Fruit fly (Drosophila melanogaster) whole organism, embryonic: ENCODE results near the gene Nak.

ENCODE experiments used
- ATbp ChIP-seq: fragments of 200-800 bp; sonication (Bioruptor generic); optimal IDR thresholded peaks from 2 replicates; lab custom pipeline; 2017; ENCODE audit warnings: missing biosample characterization, mild to moderate bottlenecking, missing genetic modification characterization, missing genetic modification reagents
- Antp ChIP-seq: fragments of 200-800 bp; sonication (Bioruptor generic); optimal IDR thresholded peaks from 3 replicates; lab custom pipeline; 2016; ENCODE audit warnings: missing biosample characterization, missing genetic modification characterization
- CG11696 ChIP-seq: fragments of 200-800 bp; sonication (Bioruptor generic); IDR thresholded peaks from 2 replicates; pipeline ENCODE4 v1.3.6; 2022; ENCODE audit warnings: missing biosample characterization, missing genetic modification characterization
- CG12071 ChIP-seq: fragments of 200-800 bp; sonication (Bioruptor generic); optimal IDR thresholded peaks from 3 replicates; lab custom pipeline; 2018; ENCODE audit warnings: missing biosample characterization, mild to moderate bottlenecking, missing genetic modification characterization
- CG16813 ChIP-seq: fragments of 200-800 bp; sonication (Bioruptor generic); IDR thresholded peaks from 3 replicates; pipeline ENCODE4 v1.3.6; 2022; ENCODE audit warnings: missing biosample characterization, missing genetic modification characterization; ENCODE audit not compliant: partially characterized antibody
- CG17829 ChIP-seq: fragments of 200-800 bp; optimal IDR thresholded peaks from 2 replicates; lab custom pipeline; 2019; ENCODE audit warnings: missing biosample characterization, mild to moderate bottlenecking, missing genetic modification characterization, moderate library complexity
- CG18476 ChIP-seq: fragments of 200-800 bp; sonication (Bioruptor generic); optimal IDR thresholded peaks from 2 replicates; lab custom pipeline; 2016; ENCODE audit warnings: missing biosample characterization, mild to moderate bottlenecking, missing genetic modification characterization
- CG2120 ChIP-seq: fragments of 200-800 bp; sonication (Bioruptor generic); optimal IDR thresholded peaks from 3 replicates; lab custom pipeline; 2016; ENCODE audit warnings: missing biosample characterization, missing genetic modification characterization
- CG2129 ChIP-seq: fragments of 200-800 bp; sonication (Bioruptor generic); IDR thresholded peaks from 2 replicates; pipeline ENCODE4 v1.3.6; 2022; ENCODE audit warnings: missing biosample characterization, missing genetic modification characterization; ENCODE audit not compliant: partially characterized antibody
- CG2199 ChIP-seq: fragments of 200-800 bp; sonication (Bioruptor generic); IDR thresholded peaks from 3 replicates; pipeline ENCODE4 v1.3.6; 2022; ENCODE audit warnings: missing biosample characterization, missing genetic modification characterization
- CG2678 ChIP-seq: fragments of 200-800 bp; sonication (Bioruptor generic); optimal IDR thresholded peaks from 3 replicates; lab custom pipeline; 2019; ENCODE audit warnings: missing biosample characterization, mild to moderate bottlenecking, missing genetic modification characterization, moderate library complexity
- CG32767 ChIP-seq: fragments of 200-800 bp; sonication (Bioruptor generic); IDR thresholded peaks from 2 replicates; pipeline ENCODE4 v1.3.6; 2022; ENCODE audit warnings: missing biosample characterization, missing genetic modification characterization
- CG32772 ChIP-seq: fragments of 200-800 bp; sonication (Bioruptor generic); IDR thresholded peaks from 2 replicates; pipeline ENCODE4 v1.3.6; 2022; ENCODE audit warnings: missing biosample characterization, missing genetic modification characterization
- CG7745 ChIP-seq: fragments of 200-800 bp; sonication (Bioruptor generic); optimal IDR thresholded peaks from 2 replicates; lab custom pipeline; 2018; ENCODE audit warnings: missing biosample characterization, mild to moderate bottlenecking, missing genetic modification characterization, moderate library complexity
- CG9215 ChIP-seq: fragments of 200-800 bp; sonication (Bioruptor generic); IDR thresholded peaks from 2 replicates; pipeline ENCODE4 v1.3.6; 2022; ENCODE audit warnings: missing biosample characterization, missing genetic modification characterization
- CkIIα-i1 ChIP-seq: fragments of 200-800 bp; sonication (Bioruptor generic); IDR thresholded peaks from 2 replicates; pipeline ENCODE4 v1.3.6; 2022; ENCODE audit warnings: missing biosample characterization, missing genetic modification characterization
- D ChIP-seq, 2 experiments: fragments of 200-800 bp in 1 of 2; fragments of >200 bp in 1 of 2; sonication (Bioruptor generic) in 1 of 2; optimal IDR thresholded peaks; 2 replicates in 1 of 2; 3 replicates in 1 of 2; lab custom pipeline; 2017; ENCODE audit warnings: mild to moderate bottlenecking in 1 of 2, missing biosample characterization in 1 of 2, missing genetic modification characterization in 1 of 2, missing genetic modification reagents in 1 of 2
- D19B ChIP-seq: fragments of 200-800 bp; sonication (Bioruptor generic); optimal IDR thresholded peaks from 2 replicates; lab custom pipeline; 2017; ENCODE audit warnings: missing biosample characterization, mild to moderate bottlenecking, missing genetic modification characterization
- Dref ChIP-seq: fragments of 200-800 bp; sonication (Bioruptor generic); IDR thresholded peaks from 2 replicates; pipeline ENCODE4 v1.3.6; 2022; ENCODE audit warnings: missing biosample characterization, missing genetic modification characterization
- Hey ChIP-seq: fragments of 200-800 bp; sonication (Bioruptor generic); optimal IDR thresholded peaks from 3 replicates; lab custom pipeline; 2018; ENCODE audit warnings: missing biosample characterization, mild to moderate bottlenecking, missing genetic modification characterization
- Hr51 ChIP-seq, 2 experiments: fragments of 200-800 bp; sonication (Bioruptor generic); optimal IDR thresholded peaks; 2 replicates in 1 of 2; 3 replicates in 1 of 2; lab custom pipeline; 2016 to 2018; ENCODE audit warnings: missing biosample characterization in 2 of 2, missing genetic modification characterization in 2 of 2, mild to moderate bottlenecking in 1 of 2, moderate library complexity in 1 of 2
- Hsf ChIP-seq: fragments of 200-800 bp; sonication (Bioruptor generic); optimal IDR thresholded peaks from 3 replicates; lab custom pipeline; 2016; ENCODE audit warnings: missing biosample characterization, missing genetic modification characterization
- Kr ChIP-seq: fragments of 200-800 bp; sonication (Bioruptor generic); optimal IDR thresholded peaks from 2 replicates; lab custom pipeline; 2017; ENCODE audit warnings: missing biosample characterization, mild to moderate bottlenecking, missing genetic modification characterization
- Pdp1 ChIP-seq, 2 experiments: fragments of 200-800 bp; sonication (Bioruptor generic); optimal IDR thresholded peaks; 3 replicates each; lab custom pipeline; 2016; ENCODE audit warnings: missing biosample characterization in 2 of 2, missing genetic modification characterization in 2 of 2, mild to moderate bottlenecking in 1 of 2, moderate library complexity in 1 of 2
- Spps ChIP-seq: fragments of 200-800 bp; sonication (Bioruptor generic); optimal IDR thresholded peaks from 2 replicates; lab custom pipeline; 2018; ENCODE audit warnings: missing biosample characterization, mild to moderate bottlenecking, missing genetic modification characterization
- Ssrp ChIP-seq: fragments of 200-800 bp; sonication (Bioruptor generic); optimal IDR thresholded peaks from 2 replicates; lab custom pipeline; 2018; ENCODE audit warnings: missing biosample characterization, mild to moderate bottlenecking, missing genetic modification characterization, moderate library complexity
- al ChIP-seq: fragments of 200-800 bp; sonication (Bioruptor generic); IDR thresholded peaks from 2 replicates; pipeline ENCODE4 v1.3.6; 2022; ENCODE audit warnings: missing biosample characterization, missing genetic modification characterization
- cad ChIP-seq: fragments of >200 bp; optimal IDR thresholded peaks from 2 replicates; lab custom pipeline; 2017; ENCODE audit warnings: missing biosample characterization, missing genetic modification characterization
- chn ChIP-seq: fragments of 200-800 bp; sonication (Bioruptor generic); optimal IDR thresholded peaks from 2 replicates; lab custom pipeline; 2016; ENCODE audit warnings: missing biosample characterization, missing genetic modification characterization
- crol ChIP-seq: fragments of 200-800 bp; sonication (Bioruptor generic); IDR thresholded peaks from 2 replicates; pipeline ENCODE4 v1.3.6; 2022; ENCODE audit warnings: missing biosample characterization, missing genetic modification characterization
- crp ChIP-seq, 2 experiments: fragments of 200-800 bp; sonication (Bioruptor generic); optimal IDR thresholded peaks; 2 replicates in 1 of 2; 3 replicates in 1 of 2; lab custom pipeline; 2017; ENCODE audit warnings: missing biosample characterization in 2 of 2, missing genetic modification characterization in 2 of 2, mild to moderate bottlenecking in 1 of 2, moderate library complexity in 1 of 2
- dysf ChIP-seq: fragments of 200-800 bp; sonication (Bioruptor generic); IDR thresholded peaks from 3 replicates; pipeline ENCODE4 v1.3.6; 2022; ENCODE audit warnings: missing biosample characterization, missing genetic modification characterization
- emc ChIP-seq: fragments of 200-800 bp; sonication (Bioruptor generic); optimal IDR thresholded peaks from 2 replicates; lab custom pipeline; 2016; ENCODE audit warnings: missing biosample characterization, missing genetic modification characterization
- ewg ChIP-seq: fragments of 200-800 bp; sonication (Bioruptor generic); optimal IDR thresholded peaks from 3 replicates; lab custom pipeline; 2017; ENCODE audit warnings: mild to moderate bottlenecking, missing biosample characterization, missing genetic modification reagents, missing genetic modification characterization
- ftz-f1 ChIP-seq: fragments of 200-800 bp; sonication (Bioruptor generic); optimal IDR thresholded peaks from 2 replicates; lab custom pipeline; 2016; ENCODE audit warnings: missing biosample characterization, missing genetic modification characterization
- hkb ChIP-seq, 2 experiments: fragments of 200-800 bp in 1 of 2; fragments of >200 bp in 1 of 2; sonication (Bioruptor generic) in 1 of 2; IDR thresholded peaks in 1 of 2; optimal IDR thresholded peaks in 1 of 2; 2 replicates each; pipeline versions ENCODE4 v1.3.6 to Lab custom; 2017 to 2022; ENCODE audit warnings: missing biosample characterization in 1 of 2, missing genetic modification characterization in 1 of 2
- oc ChIP-seq: fragments of 200-800 bp; sonication (Bioruptor generic); optimal IDR thresholded peaks from 2 replicates; lab custom pipeline; 2018; ENCODE audit warnings: missing biosample characterization, mild to moderate bottlenecking, missing genetic modification characterization, moderate library complexity
- prd ChIP-seq, 3 experiments: fragments of >200 bp in 2 of 3; fragments of 200-800 bp in 1 of 3; sonication (Bioruptor generic) in 1 of 3; optimal IDR thresholded peaks in 2 of 3; IDR thresholded peaks in 1 of 3; 2 replicates in 2 of 3; 3 replicates in 1 of 3; pipeline versions ENCODE4 v1.3.6 to Lab custom; 2017 to 2022; ENCODE audit warnings: missing biosample characterization in 1 of 3, missing genetic modification characterization in 1 of 3
- pros ChIP-seq: fragments of 200-800 bp; sonication (Bioruptor generic); optimal IDR thresholded peaks from 3 replicates; lab custom pipeline; 2019; ENCODE audit warnings: missing biosample characterization, mild to moderate bottlenecking, missing genetic modification characterization, moderate library complexity
- sens ChIP-seq: fragments of 200-800 bp; sonication (Bioruptor generic); peaks from one replicate; lab custom pipeline; 2016; ENCODE audit warnings: missing biosample characterization, missing genetic modification characterization
- sens-2 ChIP-seq: fragments of 200-800 bp; sonication (Bioruptor generic); IDR thresholded peaks from 2 replicates; pipeline ENCODE4 v1.3.6; 2022; ENCODE audit warnings: missing biosample characterization, missing genetic modification characterization
- sqz ChIP-seq: fragments of 200-800 bp; sonication (Bioruptor generic); optimal IDR thresholded peaks from 3 replicates; lab custom pipeline; 2018; ENCODE audit warnings: missing biosample characterization, mild to moderate bottlenecking, missing genetic modification characterization
- tap ChIP-seq: fragments of 200-800 bp; optimal IDR thresholded peaks from 3 replicates; lab custom pipeline; 2019; ENCODE audit warnings: missing biosample characterization, mild to moderate bottlenecking, missing genetic modification characterization, moderate library complexity
- tll ChIP-seq, 2 experiments: fragments of 200-800 bp in 1 of 2; fragments of >200 bp in 1 of 2; sonication (Bioruptor generic) in 1 of 2; optimal IDR thresholded peaks; 2 replicates each; lab custom pipeline; 2017 to 2019; ENCODE audit warnings: missing biosample characterization in 2 of 2, missing genetic modification characterization in 2 of 2, mild to moderate bottlenecking in 1 of 2, moderate library complexity in 1 of 2
- twi ChIP-seq: fragments of 200-800 bp; optimal IDR thresholded peaks from 2 replicates; lab custom pipeline; 2019; ENCODE audit warnings: missing biosample characterization, mild to moderate bottlenecking, missing genetic modification characterization, moderate library complexity
- zen ChIP-seq: fragments of 200-800 bp; sonication (Bioruptor generic); optimal IDR thresholded peaks from 3 replicates; lab custom pipeline; 2018; ENCODE audit warnings: missing biosample characterization, mild to moderate bottlenecking, missing genetic modification characterization, moderate library complexity

The Nak gene

dm6 chr2L:18925956-18926355, 42.6 kb downstream of the Nak start:
- TF ChIP-seq CG16813 (no peak), CG2129 (GFP tag; lab: Robert Waterston, UW) (no peak), pros (GFP tag; lab: Kevin White, UChicago) (peak; percentile 36), Antp (GFP tag; lab: Kevin White, UChicago) (no peak), oc (tag; lab: Kevin White, UChicago) (peak; percentile 66), zen (tag; lab: Kevin White, UChicago) (peak; percentile 90), cad (GFP tag; lab: Kevin White, UChicago) (peak; percentile 35), tll (GFP tag; optimal IDR thresholded peaks at IDR 0.05; lab: Kevin White, UChicago) (peak in 1 of 2 experiments; percentile 64), prd (optimal IDR thresholded peaks at IDR 0.05; lab: Kevin White, UChicago) (no peak), prd (GFP tag; IDR thresholded peaks at IDR 0.05; lab: Robert Waterston, UW) (peak; percentile 45; the same call in 1 of the 3 replicates), D (optimal IDR thresholded peaks at IDR 0.05; lab: Kevin White, UChicago) (peak; percentile 83), D (GFP tag; optimal IDR thresholded peaks at IDR 0.05; lab: Kevin White, UChicago) (peak; percentile 49), CG2199 (GFP tag; lab: Robert Waterston, UW) (0 out of 3 replicates have a peak, but pooled peaks have one; percentile 17), twi (tag; lab: Kevin White, UChicago) (peak; percentile 67), CG11696 (no peak), CkIIα-i1 (no peak), Hr51 (GFP tag; optimal IDR thresholded peaks at IDR 0.05; lab: Kevin White, UChicago) (no peak), chn (no peak), CG2120 (GFP tag; lab: Kevin White, UChicago) (no peak), sens-2 (GFP tag; lab: Robert Waterston, UW) (no peak), CG17829 (tag; lab: Kevin White, UChicago) (no peak), Dref (GFP tag; lab: Robert Waterston, UW) (no peak), Ssrp (tag; lab: Kevin White, UChicago) (no peak), Hsf (no peak)

dm6 chr2L:18925387-18925786, 43.2 kb downstream of the Nak start:
- TF ChIP-seq Hey (tag; lab: Kevin White, UChicago) (peak; percentile 70), D19B (GFP tag; lab: Kevin White, UChicago) (no peak), crol (GFP tag; lab: Robert Waterston, UW) (peak; percentile 45; the same call in 1 of the 2 replicates), tap (tag; lab: Kevin White, UChicago) (peak; percentile 78)

DNA sequence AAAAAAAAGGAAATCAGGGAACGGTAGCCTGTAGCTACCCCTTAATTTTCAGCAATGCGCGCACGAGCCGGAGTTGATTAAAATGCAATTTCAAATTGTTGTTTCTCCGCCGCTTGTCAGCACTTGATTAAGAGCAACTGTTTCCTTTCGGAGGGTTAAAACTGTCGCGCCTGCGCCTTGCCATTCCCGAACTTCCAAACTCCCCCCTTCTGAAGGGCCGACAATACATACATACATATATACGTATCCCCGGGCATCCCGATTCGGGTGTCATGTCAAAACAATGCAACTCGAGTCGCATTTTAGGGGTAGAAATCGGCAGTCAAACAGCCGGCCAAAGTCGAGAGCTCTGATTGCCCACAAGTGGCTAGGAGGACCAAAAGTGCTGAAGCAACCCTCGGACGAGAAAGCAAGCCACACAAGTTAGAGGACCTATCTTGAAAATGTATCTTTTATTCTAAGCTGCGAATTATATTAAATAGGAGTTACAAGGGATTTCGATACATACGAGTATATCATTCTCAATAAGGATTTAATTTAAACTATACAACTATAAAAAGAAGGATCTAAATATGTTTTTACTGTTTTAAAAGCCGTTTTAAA, 43.8 kb downstream of the Nak start:
- TF ChIP-seq al: no peak
- TF ChIP-seq Spps (tag; lab: Kevin White, UChicago): no peak
- TF ChIP-seq CG2678: no peak
- TF ChIP-seq Kr (GFP tag; lab: Kevin White, UChicago): peak; percentile 51
- TF ChIP-seq CG12071 (GFP tag; lab: Kevin White, UChicago): no peak
- TF ChIP-seq CG7745: peak; percentile 49
- peak; percentile 38 for TF ChIP-seq hkb (optimal IDR thresholded peaks at IDR 0.05; lab: Kevin White, UChicago)
- TF ChIP-seq hkb (GFP tag; IDR thresholded peaks at IDR 0.05; lab: Robert Waterston, UW): no peak
- TF ChIP-seq CG18476 (GFP tag; lab: Kevin White, UChicago): peak; percentile 98
- TF ChIP-seq sens (GFP tag; lab: Kevin White, UChicago): peak; percentile 33
- TF ChIP-seq emc (GFP tag; lab: Kevin White, UChicago): no peak
- TF ChIP-seq Pdp1 (GFP tag; optimal IDR thresholded peaks at IDR 0.05; lab: Kevin White, UChicago): no peak
- no peak for TF ChIP-seq ATbp (GFP tag; lab: Kevin White, UChicago)
- no peak for TF ChIP-seq CG9215 (GFP tag; lab: Robert Waterston, UW)
- peak; percentile 33 for TF ChIP-seq sqz (GFP tag; lab: Kevin White, UChicago)
- TF ChIP-seq crp (GFP tag; optimal IDR thresholded peaks at IDR 0.05; lab: Kevin White, UChicago): no peak
- no peak for TF ChIP-seq dysf
- peak; percentile 82 for TF ChIP-seq pros (GFP tag; lab: Kevin White, UChicago)
- TF ChIP-seq CG32772 (GFP tag; lab: Robert Waterston, UW): no peak
- TF ChIP-seq ftz-f1 (GFP tag; lab: Kevin White, UChicago): no peak
- peak; percentile 32 for TF ChIP-seq ewg (GFP tag; lab: Kevin White, UChicago)
- no peak for TF ChIP-seq twi (tag; lab: Kevin White, UChicago)
- TF ChIP-seq CG32767 (GFP tag; lab: Robert Waterston, UW): no peak
